Fruit fly (Drosophila melanogaster) Kc167 (cell line): ENCODE results near the gene CG15399.

Source experiments
- Myc ChIP-seq: fragments of >200 bp; optimal IDR thresholded peaks from 2 replicates; lab custom pipeline; 2017; ENCODE audit warnings: missing external identifiers
- Sin3A ChIP-seq: fragments of >200 bp; optimal IDR thresholded peaks from 2 replicates; lab custom pipeline; 2018; ENCODE audit warnings: missing external identifiers
- h ChIP-seq: fragments of >200 bp; optimal IDR thresholded peaks from 3 replicates; lab custom pipeline; 2018; ENCODE audit warnings: missing external identifiers
- insv ChIP-seq: fragments of >200 bp; optimal IDR thresholded peaks from 3 replicates; lab custom pipeline; 2018; ENCODE audit warnings: missing external identifiers
- psq ChIP-seq: fragments of >200 bp; optimal IDR thresholded peaks from 2 replicates; lab custom pipeline; 2017; ENCODE audit warnings: missing external identifiers
- ttk ChIP-seq: sonication (Bioruptor generic); optimal IDR thresholded peaks from 2 replicates; lab custom pipeline; 2017; ENCODE audit warnings: missing external identifiers

CG15399 gene

DNA sequence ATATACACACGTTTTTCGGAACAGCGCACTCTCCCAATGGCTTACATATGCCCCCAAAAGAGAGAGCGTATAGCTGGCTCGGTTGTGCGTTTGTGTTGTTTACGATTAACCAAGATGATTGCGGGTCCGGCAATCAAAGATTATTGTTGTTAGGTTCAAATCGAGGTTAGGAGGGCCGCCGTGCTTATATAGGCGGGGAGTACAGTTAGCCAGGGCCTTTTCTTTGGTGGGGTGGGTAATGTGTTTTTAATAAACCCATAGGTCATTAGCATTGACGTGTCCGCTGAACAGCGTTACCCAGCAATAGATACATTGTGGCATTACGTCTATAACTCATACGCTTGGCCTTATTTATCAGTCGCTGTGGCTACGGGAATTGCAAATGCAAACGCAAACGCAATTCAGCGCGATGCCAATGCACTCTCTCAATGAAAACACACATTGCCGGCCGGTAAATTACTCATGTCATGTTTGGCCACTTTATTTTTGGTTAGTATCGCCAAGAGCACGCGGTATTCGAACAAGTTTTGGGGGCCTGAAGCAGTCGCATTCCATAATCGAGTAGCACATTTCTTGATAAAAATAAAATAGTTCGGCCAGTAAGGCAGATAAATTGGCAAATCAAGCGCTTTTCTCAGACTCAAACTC is 17.7 kb downstream of the CG15399 start:
- TF ChIP-seq ttk (lab: Kevin White, UChicago) (no peak), Myc (lab: Kevin White, UChicago) (no peak), psq (lab: Kevin White, UChicago) (no peak), Sin3A (lab: Kevin White, UChicago) (no peak)

DNA sequence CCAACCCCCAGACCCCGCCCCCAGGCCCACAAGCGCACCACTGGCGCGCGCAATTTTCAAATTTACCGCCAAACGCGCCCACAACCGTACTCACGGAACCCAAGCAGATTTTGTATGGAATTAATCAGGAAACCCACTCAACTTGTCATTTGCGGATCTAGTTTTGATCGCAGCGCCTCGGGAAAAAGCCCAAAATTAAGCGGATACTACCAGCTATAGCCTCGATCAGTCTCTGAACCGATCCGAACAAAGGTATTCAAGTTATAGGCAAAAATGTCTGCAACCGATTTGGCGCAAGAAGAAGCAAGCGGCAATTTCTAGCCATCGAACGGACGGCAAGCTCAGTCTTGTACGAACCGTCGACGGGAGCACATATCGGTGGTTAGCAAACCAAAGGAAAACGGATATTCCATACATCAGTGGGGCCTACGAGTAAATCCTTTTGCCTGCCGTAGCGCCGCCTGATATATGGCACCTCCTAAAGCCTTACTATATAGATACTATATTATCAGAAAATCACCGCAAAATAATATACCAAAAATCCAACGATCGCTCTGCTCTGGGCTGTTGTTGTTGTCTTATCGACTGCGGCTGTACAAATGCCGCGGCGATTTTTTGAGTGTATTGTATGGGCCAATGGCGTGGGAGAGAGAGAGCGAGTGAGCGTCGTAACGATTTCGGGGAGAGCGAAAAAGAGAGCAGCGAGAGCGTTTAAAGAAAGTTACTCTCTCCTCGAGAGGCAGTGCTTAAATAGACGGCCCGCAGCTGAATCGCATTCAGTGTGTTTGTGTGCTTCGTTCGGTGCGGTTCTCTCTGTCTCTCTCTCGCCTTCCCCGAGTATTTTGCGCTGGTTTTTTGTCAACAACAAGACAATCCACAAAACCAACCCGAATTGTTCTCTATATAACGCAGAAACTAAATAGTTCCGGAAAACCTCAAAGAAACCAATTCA is 18.8 kb downstream of the CG15399 start, which contains the start of gene Pgk:
Gene Pgk (minus strand): TSS at position 609 of the 952 bp plus-strand sequence.
- TF ChIP-seq ttk (lab: Kevin White, UChicago) (no peak), insv (lab: Kevin White, UChicago) (no peak), Myc (lab: Kevin White, UChicago) (no peak), h (no peak), Sin3A (lab: Kevin White, UChicago) (no peak), psq (lab: Kevin White, UChicago) (no peak)

DNA sequence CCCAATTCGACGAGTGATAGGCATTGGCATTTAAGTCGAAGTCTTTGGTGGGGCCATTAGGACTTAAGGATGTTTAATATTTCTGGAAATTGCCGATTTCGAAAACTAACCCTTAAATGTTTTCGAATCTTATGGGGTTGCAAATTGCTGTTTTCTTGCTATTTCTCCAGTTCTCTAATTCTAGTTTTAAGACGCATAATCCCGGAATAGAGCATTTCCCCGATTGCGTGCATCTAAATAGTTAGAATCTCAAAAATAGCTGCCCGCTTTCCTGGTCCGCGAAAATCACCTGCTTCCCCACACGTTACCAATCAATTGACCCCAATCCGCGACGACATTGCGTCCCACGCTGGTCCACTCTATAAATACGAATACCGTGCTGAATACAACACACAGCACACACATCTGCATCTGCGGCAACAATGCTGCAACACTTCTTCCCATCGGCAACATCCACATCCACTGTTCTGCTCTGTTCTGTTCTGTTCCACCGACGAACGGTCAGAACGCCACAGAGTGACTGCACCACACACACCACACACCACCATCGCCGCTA is 19.6 kb downstream of the CG15399 start, which contains the start of gene Bacc:
Gene Bacc (plus strand): TSS at position 542 of the 556 bp plus-strand sequence.
- TF ChIP-seq insv (lab: Kevin White, UChicago) (no peak), Sin3A (lab: Kevin White, UChicago) (no peak), psq (lab: Kevin White, UChicago) (no peak), Myc (lab: Kevin White, UChicago) (no peak), ttk (lab: Kevin White, UChicago) (no peak), h (no peak)

DNA sequence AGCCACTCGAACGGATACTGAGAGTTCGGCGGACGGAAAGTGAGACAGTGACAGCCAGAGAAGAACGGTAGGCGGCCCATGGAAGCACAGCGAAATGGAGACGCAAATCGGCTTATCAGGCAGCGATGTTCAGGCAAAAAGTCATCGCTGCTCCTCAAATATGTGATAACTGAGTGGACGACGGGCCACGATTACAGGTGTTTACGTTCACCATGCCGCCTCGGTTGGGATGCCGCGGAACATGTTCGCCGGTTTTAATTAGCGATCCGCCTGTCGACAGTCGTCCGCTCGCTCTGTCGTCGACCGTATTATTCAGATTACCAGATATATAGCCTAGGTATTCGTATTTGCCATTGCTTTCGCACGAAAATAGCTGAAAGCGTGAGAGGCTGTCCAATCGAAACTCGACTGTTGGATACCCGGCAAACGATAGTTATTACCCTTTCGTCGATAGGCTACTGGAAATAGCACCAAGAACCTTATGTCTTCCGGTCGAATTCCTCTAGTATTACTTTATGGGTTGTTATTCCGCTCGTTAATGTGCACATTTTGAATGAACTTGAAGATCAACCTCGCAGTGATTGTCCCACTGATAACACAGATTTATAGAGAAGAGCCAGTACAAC is 20.4 kb downstream of the CG15399 start:
- TF ChIP-seq Sin3A (lab: Kevin White, UChicago): no peak
- TF ChIP-seq Myc (lab: Kevin White, UChicago): no peak
- TF ChIP-seq insv (lab: Kevin White, UChicago): no peak
- TF ChIP-seq psq (lab: Kevin White, UChicago): no peak
- TF ChIP-seq h: no peak
- TF ChIP-seq ttk (lab: Kevin White, UChicago): no peak

DNA sequence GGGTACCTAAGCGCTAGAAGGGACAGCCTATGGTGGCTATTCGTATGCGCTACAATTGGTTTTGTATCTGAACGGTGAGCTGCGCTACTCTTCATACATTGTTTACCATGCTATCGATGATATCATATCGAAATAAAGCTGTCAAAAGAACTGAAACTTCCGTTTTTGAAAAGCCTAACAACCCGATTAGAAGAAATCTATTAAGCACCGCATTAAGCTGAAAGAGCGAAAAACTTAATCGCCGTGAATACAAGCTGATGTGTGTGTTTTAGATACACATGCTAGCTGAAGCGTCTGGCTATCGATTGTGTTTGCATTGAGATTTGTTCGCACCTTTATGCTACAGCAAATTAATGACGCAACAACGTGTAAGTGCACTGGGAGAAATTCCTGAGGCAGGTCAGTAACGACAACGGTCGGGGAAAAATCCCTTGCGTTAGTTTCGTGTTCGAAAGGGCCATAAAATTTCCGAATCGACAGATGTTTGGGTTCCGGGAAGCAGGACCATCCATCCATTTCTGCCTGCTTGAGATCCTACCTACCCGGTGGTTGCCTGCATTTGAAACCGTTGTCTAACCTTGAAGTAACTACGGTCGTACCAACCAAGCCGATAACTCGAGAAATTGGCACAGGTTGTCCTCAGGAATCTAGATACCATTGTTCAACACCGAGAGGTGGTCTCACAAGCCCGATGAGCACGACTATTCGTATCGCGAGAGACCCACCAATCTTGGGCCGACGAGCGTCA is 21.1 kb downstream of the CG15399 start:
- TF ChIP-seq ttk (lab: Kevin White, UChicago) (no peak), Myc (lab: Kevin White, UChicago) (no peak), Sin3A (lab: Kevin White, UChicago) (no peak), h (no peak), psq (lab: Kevin White, UChicago) (no peak), insv (lab: Kevin White, UChicago) (no peak)

DNA sequence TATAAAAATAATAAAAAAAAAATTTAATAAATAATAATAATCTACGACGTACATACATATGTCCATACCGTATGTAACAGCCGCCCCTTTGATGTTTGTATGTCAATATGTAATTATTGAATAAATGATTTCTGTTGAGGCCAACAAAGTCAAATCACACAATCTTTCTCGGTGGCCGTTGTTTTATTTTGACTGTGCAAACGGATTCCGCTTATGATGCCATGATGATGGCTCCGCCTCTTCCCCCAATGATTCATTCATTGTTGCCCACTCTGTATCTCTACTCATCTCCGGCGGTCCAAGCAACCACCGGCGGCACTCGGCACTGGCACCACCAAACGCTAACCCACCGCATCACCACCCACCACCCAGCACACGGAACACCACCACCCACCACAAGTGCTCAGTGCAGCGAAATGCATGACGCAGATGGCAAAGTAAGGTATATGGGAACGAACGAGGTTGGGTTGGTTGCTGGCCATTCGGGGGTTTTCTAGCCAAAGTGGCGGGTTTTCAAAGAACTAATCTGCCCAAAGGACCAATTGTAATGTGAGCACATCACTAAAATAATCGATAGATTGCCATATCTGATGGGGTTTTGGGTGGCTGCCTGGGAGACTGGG is 22.3 kb downstream of the CG15399 start:
- TF ChIP-seq ttk (lab: Kevin White, UChicago): peak; percentile 23
- no peak for TF ChIP-seq Sin3A (lab: Kevin White, UChicago)
- TF ChIP-seq Myc (lab: Kevin White, UChicago): no peak
- TF ChIP-seq h: no peak
- TF ChIP-seq psq (lab: Kevin White, UChicago): no peak

DNA sequence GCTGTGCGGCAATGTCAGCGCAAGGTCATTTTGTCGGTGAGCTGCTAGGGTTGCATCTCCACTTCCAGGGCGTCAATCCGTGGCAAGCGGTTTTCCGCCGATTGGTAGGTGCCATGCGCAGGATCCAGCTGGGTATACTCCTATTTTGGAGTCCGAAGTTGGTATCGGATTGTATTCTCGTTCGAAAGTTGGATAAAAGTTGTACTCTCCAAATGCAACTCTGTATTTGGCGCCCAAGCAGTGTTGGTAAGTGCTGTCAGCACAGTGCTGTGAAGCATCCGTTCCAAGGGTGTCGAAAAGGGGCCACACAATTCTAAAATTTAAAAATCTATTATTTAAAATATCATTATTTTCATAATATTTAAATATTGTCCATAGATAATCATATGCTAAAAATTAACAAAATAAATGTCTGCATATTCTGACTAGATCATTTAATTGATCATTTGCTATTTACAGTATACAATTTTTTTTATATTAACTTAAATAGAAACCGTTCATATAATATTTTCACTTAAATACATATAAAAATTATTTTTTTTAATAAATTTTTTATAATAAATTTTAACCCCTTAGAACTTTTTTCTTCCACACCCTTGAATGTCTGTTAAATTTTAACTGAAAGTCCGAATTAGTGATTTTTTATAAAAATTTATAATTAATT is 23.0 kb downstream of the CG15399 start:
- TF ChIP-seq ttk (lab: Kevin White, UChicago): no peak
- no peak for TF ChIP-seq Myc (lab: Kevin White, UChicago)
- TF ChIP-seq psq (lab: Kevin White, UChicago): no peak
- no peak for TF ChIP-seq Sin3A (lab: Kevin White, UChicago)
- TF ChIP-seq insv (lab: Kevin White, UChicago): no peak

DNA sequence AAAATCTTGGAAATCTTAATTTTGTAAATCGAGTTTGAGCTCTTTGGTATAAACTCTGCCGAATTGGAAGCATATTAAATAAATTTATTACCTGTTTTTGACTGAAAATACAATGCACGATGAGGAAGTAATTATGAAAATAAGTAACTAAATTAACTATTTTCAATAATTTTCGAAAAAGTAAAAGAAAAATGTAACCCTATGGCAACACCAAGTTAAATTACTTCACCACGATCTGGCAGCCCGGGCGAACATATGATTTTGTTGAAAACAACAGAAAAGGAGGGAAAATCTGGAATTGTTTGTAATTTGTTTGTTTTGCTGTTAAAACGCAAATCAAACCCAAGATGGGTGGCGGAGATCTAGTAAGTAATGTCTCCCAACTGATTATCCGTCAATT is 26.7 kb downstream of the CG15399 start, which contains the start of the genes CG9961 and Cwc25:
Gene CG9961 (minus strand): TSS at position 83 of the 400 bp plus-strand sequence.
Gene Cwc25 (plus strand): TSS at position 247 of the 400 bp plus-strand sequence.
- TF ChIP-seq ttk (lab: Kevin White, UChicago) (no peak), Myc (lab: Kevin White, UChicago) (no peak), h (no peak), psq (lab: Kevin White, UChicago) (no peak), Sin3A (lab: Kevin White, UChicago) (no peak), insv (lab: Kevin White, UChicago) (no peak)

DNA sequence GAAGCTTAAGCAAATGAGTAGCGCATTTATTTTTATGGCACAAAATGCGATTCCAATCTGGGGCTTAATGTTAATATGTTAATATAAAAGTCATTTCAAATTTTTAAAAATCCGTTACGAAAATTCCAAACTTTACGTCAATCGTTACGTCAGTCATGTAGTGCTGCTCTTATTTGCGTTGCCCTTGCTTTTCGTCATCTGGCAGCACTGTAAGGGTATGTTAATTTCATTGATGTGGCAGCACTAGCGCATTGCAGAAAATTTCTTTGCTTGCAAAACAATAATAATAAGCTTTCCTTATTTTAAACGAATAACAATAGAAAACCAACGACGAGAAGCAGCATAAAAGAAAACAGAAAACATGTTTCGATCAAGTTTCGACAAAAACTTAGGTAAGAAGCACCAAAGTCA is 31.8 kb downstream of the CG15399 start, which contains the start of gene Hrs:
Gene Hrs (plus strand): TSS at position 167 of the 411 bp plus-strand sequence.
- TF ChIP-seq psq (lab: Kevin White, UChicago) (no peak), Sin3A (lab: Kevin White, UChicago) (no peak), insv (lab: Kevin White, UChicago) (no peak), h (no peak), ttk (lab: Kevin White, UChicago) (no peak), Myc (lab: Kevin White, UChicago) (no peak)
